Fruit fly (Drosophila melanogaster) whole organism, prepupa: ENCODE measurements around the gene TP53INP.
A peak's percentile ranks its signal among the peaks of the same experiment; 100 is the strongest.

Experiments
- CG10631 ChIP-seq: fragments of 200-800 bp; sonication (Bioruptor generic); optimal IDR thresholded peaks from 2 replicates; lab custom pipeline; 2016; ENCODE audit warnings: missing biosample characterization, missing genetic modification characterization
- CG10669 ChIP-seq: fragments of 200-800 bp; sonication (Bioruptor generic); optimal IDR thresholded peaks from 3 replicates; lab custom pipeline; 2018; ENCODE audit warnings: missing biosample characterization, mild to moderate bottlenecking, missing genetic modification characterization, moderate library complexity
- CG11294 ChIP-seq: fragments of 200-800 bp; sonication (Bioruptor generic); IDR thresholded peaks from 2 replicates; pipeline ENCODE4 v1.3.6; 2022; ENCODE audit warnings: missing biosample characterization, missing genetic modification characterization
- CG11762 ChIP-seq: fragments of 200-800 bp; sonication (Bioruptor generic); optimal IDR thresholded peaks from 3 replicates; lab custom pipeline; 2016; ENCODE audit warnings: missing biosample characterization, missing genetic modification characterization; ENCODE audit not compliant: insufficient read depth
- CG11902 ChIP-seq: fragments of 200-800 bp; sonication (Bioruptor generic); optimal IDR thresholded peaks from 3 replicates; lab custom pipeline; 2016; ENCODE audit warnings: missing biosample characterization, missing genetic modification characterization
- CG15336 ChIP-seq: fragments of 200-800 bp; sonication (Bioruptor generic); IDR thresholded peaks from 2 replicates; pipeline ENCODE4 v1.3.6; 2022; ENCODE audit warnings: missing biosample characterization, missing genetic modification characterization
- CG1621 ChIP-seq: fragments of 200-800 bp; sonication (Bioruptor generic); optimal IDR thresholded peaks from 3 replicates; lab custom pipeline; 2018; ENCODE audit warnings: missing biosample characterization, mild to moderate bottlenecking, missing genetic modification characterization
- CG3032 ChIP-seq: fragments of 200-800 bp; optimal IDR thresholded peaks from 2 replicates; lab custom pipeline; 2019; ENCODE audit warnings: missing biosample characterization, mild to moderate bottlenecking, missing genetic modification characterization, moderate library complexity
- CG32006 ChIP-seq: fragments of 200-800 bp; sonication (Bioruptor generic); optimal IDR thresholded peaks from 3 replicates; lab custom pipeline; 2017; ENCODE audit warnings: missing biosample characterization, mild to moderate bottlenecking, missing genetic modification characterization
- CG34406 ChIP-seq: fragments of 200-800 bp; sonication (Bioruptor generic); optimal IDR thresholded peaks from 3 replicates; lab custom pipeline; 2016; ENCODE audit warnings: missing biosample characterization, missing genetic modification characterization
- CG3919 ChIP-seq: fragments of 200-800 bp; sonication (Bioruptor generic); optimal IDR thresholded peaks from 3 replicates; lab custom pipeline; 2016; ENCODE audit warnings: missing biosample characterization, missing genetic modification characterization
- CG6792 ChIP-seq: fragments of 200-800 bp; sonication (Bioruptor generic); optimal IDR thresholded peaks from 3 replicates; lab custom pipeline; 2016; ENCODE audit warnings: missing biosample characterization, missing genetic modification characterization
- CG6854 ChIP-seq: fragments of 200-800 bp; sonication (Bioruptor generic); optimal IDR thresholded peaks from 2 replicates; lab custom pipeline; 2017; ENCODE audit warnings: missing biosample characterization, mild to moderate bottlenecking, missing genetic modification characterization
- CG7368 ChIP-seq: fragments of 200-800 bp; sonication (Bioruptor generic); optimal IDR thresholded peaks from 3 replicates; lab custom pipeline; 2016; ENCODE audit warnings: missing biosample characterization, missing genetic modification characterization
- CG8119 ChIP-seq: fragments of 200-800 bp; sonication (Bioruptor generic); IDR thresholded peaks from 3 replicates; pipeline ENCODE4 v1.3.6; 2022; ENCODE audit warnings: missing biosample characterization, missing genetic modification characterization
- CG8319 ChIP-seq: fragments of 200-800 bp; sonication (Bioruptor generic); optimal IDR thresholded peaks from 3 replicates; lab custom pipeline; 2016; ENCODE audit warnings: missing biosample characterization, missing genetic modification characterization
- Eip78C ChIP-seq: fragments of 200-800 bp; sonication (Bioruptor generic); peaks from one replicate; lab custom pipeline; 2016; ENCODE audit warnings: missing biosample characterization, missing genetic modification characterization
- Ets21C ChIP-seq: fragments of 200-800 bp; sonication (Bioruptor generic); optimal IDR thresholded peaks from 3 replicates; lab custom pipeline; 2016; ENCODE audit warnings: missing biosample characterization, missing genetic modification characterization
- Hr38 ChIP-seq: sonication (Bioruptor generic); optimal IDR thresholded peaks from 2 replicates; lab custom pipeline; 2016; ENCODE audit warnings: missing biosample characterization, missing genetic modification characterization
- Hr39 ChIP-seq: fragments of 200-800 bp; sonication (Bioruptor generic); optimal IDR thresholded peaks from 2 replicates; lab custom pipeline; 2016; ENCODE audit warnings: missing biosample characterization, missing genetic modification characterization
- Hr4 ChIP-seq: fragments of 200-800 bp; sonication (Bioruptor generic); optimal IDR thresholded peaks from 3 replicates; lab custom pipeline; 2016; ENCODE audit warnings: missing biosample characterization, missing genetic modification characterization
- Lpt ChIP-seq: fragments of 200-800 bp; sonication (Bioruptor generic); optimal IDR thresholded peaks from 3 replicates; lab custom pipeline; 2016; ENCODE audit warnings: missing biosample characterization, missing genetic modification characterization
- Met ChIP-seq: fragments of 200-800 bp; sonication (Bioruptor generic); optimal IDR thresholded peaks from 3 replicates; lab custom pipeline; 2016; ENCODE audit warnings: missing biosample characterization, missing genetic modification characterization
- OdsH ChIP-seq: fragments of 200-800 bp; sonication (Bioruptor generic); optimal IDR thresholded peaks from 3 replicates; lab custom pipeline; 2016; ENCODE audit warnings: missing biosample characterization, missing genetic modification characterization
- Smox ChIP-seq: fragments of 200-800 bp; sonication (Bioruptor generic); optimal IDR thresholded peaks from 3 replicates; lab custom pipeline; 2016; ENCODE audit warnings: missing biosample characterization, missing genetic modification characterization
- Sox102F ChIP-seq: fragments of 200-800 bp; sonication (Bioruptor generic); optimal IDR thresholded peaks from 2 replicates; lab custom pipeline; 2016; ENCODE audit warnings: missing biosample characterization, mild to moderate bottlenecking, missing genetic modification characterization
- Sox14 ChIP-seq: fragments of 200-800 bp; sonication (Bioruptor generic); optimal IDR thresholded peaks from 3 replicates; lab custom pipeline; 2016; ENCODE audit warnings: missing biosample characterization, missing genetic modification characterization
- achi ChIP-seq: fragments of 200-800 bp; sonication (Bioruptor generic); optimal IDR thresholded peaks from 3 replicates; lab custom pipeline; 2016; ENCODE audit warnings: missing biosample characterization, missing genetic modification characterization
- acj6 ChIP-seq: fragments of 200-800 bp; sonication (Bioruptor generic); optimal IDR thresholded peaks from 3 replicates; lab custom pipeline; 2016; ENCODE audit warnings: missing biosample characterization, missing genetic modification characterization
- cyc ChIP-seq: fragments of 200-800 bp; sonication (Bioruptor generic); optimal IDR thresholded peaks from 3 replicates; lab custom pipeline; 2016; ENCODE audit warnings: missing biosample characterization, missing genetic modification characterization
- dac ChIP-seq: fragments of 200-800 bp; sonication (Bioruptor generic); optimal IDR thresholded peaks from 2 replicates; lab custom pipeline; 2017; ENCODE audit warnings: missing biosample characterization, mild to moderate bottlenecking, missing genetic modification characterization
- dsx ChIP-seq: fragments of 200-800 bp; optimal IDR thresholded peaks from 3 replicates; lab custom pipeline; 2019; ENCODE audit warnings: missing biosample characterization, mild to moderate bottlenecking, missing genetic modification characterization, moderate library complexity; ENCODE audit not compliant: poor library complexity, severe bottlenecking
- esn ChIP-seq: fragments of 200-800 bp; sonication (Bioruptor generic); optimal IDR thresholded peaks from 2 replicates; lab custom pipeline; 2016; ENCODE audit warnings: missing biosample characterization, mild to moderate bottlenecking, missing genetic modification characterization, moderate library complexity
- fd59A ChIP-seq: fragments of 200-800 bp; sonication (Bioruptor generic); optimal IDR thresholded peaks from 2 replicates; lab custom pipeline; 2017; ENCODE audit warnings: missing biosample characterization, mild to moderate bottlenecking, missing genetic modification characterization, missing genetic modification reagents
- lz ChIP-seq: fragments of 200-800 bp; sonication (Bioruptor generic); optimal IDR thresholded peaks from 3 replicates; lab custom pipeline; 2016; ENCODE audit warnings: missing biosample characterization, missing genetic modification characterization
- net ChIP-seq: fragments of 200-800 bp; sonication (Bioruptor generic); optimal IDR thresholded peaks from 3 replicates; lab custom pipeline; 2016; ENCODE audit warnings: missing biosample characterization, missing genetic modification characterization
- salr ChIP-seq, 2 experiments: fragments of 200-800 bp; sonication (Bioruptor generic); optimal IDR thresholded peaks; 3 replicates each; lab custom pipeline; 2016 to 2018; ENCODE audit warnings: missing biosample characterization in 2 of 2, missing genetic modification characterization in 2 of 2, mild to moderate bottlenecking in 1 of 2
- ss ChIP-seq, 2 experiments: fragments of 200-800 bp; sonication (Bioruptor generic); optimal IDR thresholded peaks; 2 replicates in 1 of 2; 3 replicates in 1 of 2; lab custom pipeline; 2017 to 2018; ENCODE audit warnings: mild to moderate bottlenecking in 2 of 2, missing biosample characterization in 2 of 2, missing genetic modification characterization in 2 of 2, moderate library complexity in 1 of 2
- svp ChIP-seq: fragments of 200-800 bp; sonication (Bioruptor generic); peaks from one replicate; lab custom pipeline; 2016; ENCODE audit warnings: missing biosample characterization, missing genetic modification characterization
- topi ChIP-seq: fragments of 200-800 bp; sonication (Bioruptor generic); optimal IDR thresholded peaks from 3 replicates; lab custom pipeline; 2016; ENCODE audit warnings: missing biosample characterization, missing genetic modification characterization
- vri ChIP-seq: fragments of 200-800 bp; sonication (Bioruptor generic); optimal IDR thresholded peaks from 3 replicates; lab custom pipeline; 2016; ENCODE audit warnings: missing biosample characterization, mild to moderate bottlenecking, missing genetic modification characterization

TP53INP gene

DNA sequence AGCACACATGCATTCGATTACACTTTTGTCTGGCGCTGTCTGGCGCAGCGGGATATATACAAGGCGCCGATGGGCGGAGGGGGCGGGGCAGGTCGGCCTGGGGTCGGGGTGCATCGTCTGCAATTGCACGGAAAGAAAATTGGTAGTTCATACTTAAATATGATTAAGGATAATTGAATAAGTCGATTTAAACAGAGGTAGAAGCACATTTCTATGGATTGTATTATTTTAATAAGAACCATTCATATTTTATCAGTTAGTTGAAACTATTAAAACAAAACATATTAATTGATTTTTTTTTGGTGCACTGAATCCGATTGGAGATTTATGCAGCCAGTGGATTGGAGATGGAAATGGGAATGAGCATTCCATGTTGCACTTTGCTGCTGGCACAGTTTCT lies 6.8 kb upstream of the TP53INP start:
- TF ChIP-seq CG10669: no peak
- no peak for TF ChIP-seq ss (GFP tag; optimal IDR thresholded peaks at IDR 0.05; lab: Kevin White, UChicago)
- no peak for TF ChIP-seq CG10631
- no peak for TF ChIP-seq CG1621 (tag; lab: Kevin White, UChicago)
- no peak for TF ChIP-seq dsx (GFP tag; lab: Kevin White, UChicago)
- TF ChIP-seq CG8119 (GFP tag; lab: Robert Waterston, UW): 0 out of 3 replicates have a peak, but pooled peaks have one; percentile 18
- no peak for TF ChIP-seq Sox102F (GFP tag; lab: Kevin White, UChicago)
- TF ChIP-seq Sox14: no peak
- TF ChIP-seq cyc (GFP tag; lab: Kevin White, UChicago): peak; percentile 1
- TF ChIP-seq CG11762 (GFP tag; lab: Kevin White, UChicago): no peak
- no peak for TF ChIP-seq salr (GFP tag; optimal IDR thresholded peaks at IDR 0.05; lab: Kevin White, UChicago)
- TF ChIP-seq lz (GFP tag; lab: Kevin White, UChicago): no peak
- TF ChIP-seq Eip78C (GFP tag; lab: Kevin White, UChicago): peak; percentile 53
- TF ChIP-seq CG3919 (GFP tag; lab: Kevin White, UChicago): peak; percentile 12
- no peak for TF ChIP-seq vri (GFP tag; lab: Kevin White, UChicago)
- TF ChIP-seq Lpt (GFP tag; lab: Kevin White, UChicago): no peak
- no peak for TF ChIP-seq CG15336 (GFP tag; lab: Robert Waterston, UW)
- TF ChIP-seq OdsH: peak; percentile 15
- peak; percentile 4 for TF ChIP-seq Smox (GFP tag; lab: Kevin White, UChicago)
- TF ChIP-seq Hr4 (GFP tag; lab: Kevin White, UChicago): no peak
- peak; percentile 14 for TF ChIP-seq CG32006 (GFP tag; lab: Kevin White, UChicago)
- no peak for TF ChIP-seq CG11294
- TF ChIP-seq esn (GFP tag; lab: Kevin White, UChicago): peak; percentile 13
- no peak for TF ChIP-seq Hr38 (GFP tag; lab: Kevin White, UChicago)
- no peak for TF ChIP-seq CG11902
- TF ChIP-seq CG8319 (GFP tag; lab: Kevin White, UChicago): peak; percentile 11
- peak; percentile 7 for TF ChIP-seq topi (GFP tag; lab: Kevin White, UChicago)
- peak; percentile 26 for TF ChIP-seq CG6792 (GFP tag; lab: Kevin White, UChicago)
- peak; percentile 62 for TF ChIP-seq svp (GFP tag; lab: Kevin White, UChicago)
- TF ChIP-seq net (GFP tag; lab: Kevin White, UChicago): no peak
- TF ChIP-seq CG34406: no peak
- peak; percentile 16 for TF ChIP-seq acj6 (GFP tag; lab: Kevin White, UChicago)
- TF ChIP-seq Ets21C: no peak
- TF ChIP-seq Met (GFP tag; lab: Kevin White, UChicago): peak; percentile 2
- TF ChIP-seq Hr39 (GFP tag; lab: Kevin White, UChicago): no peak
- no peak for TF ChIP-seq achi (GFP tag; lab: Kevin White, UChicago)
- no peak for TF ChIP-seq CG7368 (GFP tag; lab: Kevin White, UChicago)

dm6 chr3L:4401241-4401640 lies 5.5 kb upstream of the TP53INP start:
- no peak for TF ChIP-seq CG3032 (tag; lab: Kevin White, UChicago)
- no peak for TF ChIP-seq CG6854 (GFP tag; lab: Kevin White, UChicago)
- TF ChIP-seq fd59A: no peak
- no peak for TF ChIP-seq OdsH
- no peak for TF ChIP-seq CG11294
- TF ChIP-seq cyc (GFP tag; lab: Kevin White, UChicago): no peak
- no peak for TF ChIP-seq lz (GFP tag; lab: Kevin White, UChicago)
- no peak for TF ChIP-seq CG11902
- TF ChIP-seq dac (GFP tag; lab: Kevin White, UChicago): no peak
- TF ChIP-seq vri (GFP tag; lab: Kevin White, UChicago): no peak
- TF ChIP-seq, all 60 proteins: peak for 0
